Fruit fly (Drosophila melanogaster) whole organism, larva: ENCODE data around the gene CG34456.

Experiments used
- noc ChIP-seq: fragments of 200-800 bp; sonication (Bioruptor generic); optimal IDR thresholded peaks from 3 replicates; lab custom pipeline; 2019; ENCODE audit warnings: missing biosample characterization, mild to moderate bottlenecking, missing genetic modification characterization, moderate library complexity

CG34456 gene

DNA sequence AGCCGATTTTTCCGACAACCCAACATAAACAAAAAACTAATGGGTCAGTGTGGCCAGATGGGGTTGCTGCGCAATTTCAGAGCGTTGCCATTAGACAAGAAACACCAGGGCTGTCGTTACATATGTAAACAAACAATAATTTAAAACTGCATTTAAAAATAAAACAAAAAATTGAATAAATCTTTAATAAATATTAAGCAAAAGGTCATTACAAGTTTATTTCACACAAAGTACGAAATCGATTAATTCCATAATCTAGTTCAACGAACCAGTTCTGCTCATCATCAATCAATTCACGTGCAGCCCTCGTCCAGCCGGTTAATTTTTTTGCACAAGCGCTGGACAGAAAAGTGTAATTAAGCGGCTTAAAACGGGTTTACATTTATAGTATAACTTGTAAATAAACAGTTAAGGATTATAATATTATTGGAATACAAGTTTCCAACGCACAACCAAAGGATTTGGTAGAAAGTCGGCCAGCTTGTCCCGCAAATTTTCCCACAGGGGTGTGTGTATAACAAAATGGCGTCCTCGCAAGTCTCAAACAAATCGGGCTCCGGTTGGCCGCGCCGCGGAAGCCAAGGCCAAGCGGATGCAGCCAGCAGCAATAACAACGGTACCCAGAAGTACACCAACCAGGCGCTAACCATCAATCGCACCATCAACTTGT, 49.0 kb downstream of the CG34456 start, which contains the start of the genes CG4022 and Cpsf5:
TSS of gene CG4022 (minus strand) at position 79 of the 670 bp plus-strand sequence.
TSS of gene Cpsf5 (plus strand) at position 285 of the 670 bp plus-strand sequence.
- TF ChIP-seq noc (tag; lab: Kevin White, UChicago), result peak; percentile 82
